Worm (Caenorhabditis elegans): ENCODE results near the gene C02F12.8.

The C02F12.8 gene

ce11 chrX:3693138-3693537 is at the start of gene C02F12.8:
Gene C02F12.8 (minus strand): TSS chrX:3693238.
- TF ChIP-seq egl-13 (tag; optimal IDR thresholded peaks at IDR 0.05) = no peak
- no peak for TF ChIP-seq Y116A8C.19 (tag; optimal IDR thresholded peaks at IDR 0.05; ENCODE audit: borderline replicate concordance)
- no peak for TF ChIP-seq ztf-4 (tag; optimal IDR thresholded peaks at IDR 0.05)
- no peak for TF ChIP-seq nhr-71 (tag; optimal IDR thresholded peaks at IDR 0.05)

DNA sequence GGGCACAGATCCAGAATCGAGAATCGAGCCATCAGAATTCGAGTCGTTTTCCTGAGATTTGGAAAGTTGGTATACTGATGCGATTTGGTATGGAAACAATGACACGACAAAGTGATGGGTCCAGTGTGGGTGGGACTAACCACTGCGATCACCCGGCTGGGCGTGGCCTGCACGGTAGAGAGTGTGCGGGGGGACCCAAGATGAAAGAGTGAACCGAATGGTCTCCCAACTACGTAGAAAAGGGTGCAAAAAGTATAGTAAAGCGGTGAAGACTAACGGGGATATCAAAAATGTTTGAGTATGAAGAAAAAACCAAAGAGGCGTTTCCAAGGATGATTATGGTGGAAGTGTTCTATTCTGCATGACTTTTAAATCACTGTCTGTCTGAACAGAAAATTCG is 49.2 kb upstream of the C02F12.8 start, which contains the start of gene fkh-2:
fkh-2 (minus strand) TSS at position 101 of the 400 bp plus-strand sequence.
- no peak for TF ChIP-seq nhr-85 (tag)
- TF ChIP-seq ces-1 (GFP tag; optimal IDR thresholded peaks at IDR 0.05) = no peak
- TF ChIP-seq dpl-1 (GFP tag; optimal IDR thresholded peaks at IDR 0.05) = no peak
- no peak for TF ChIP-seq hlh-4 (tag; optimal IDR thresholded peaks at IDR 0.05)
- TF ChIP-seq aha-1 (tag; optimal IDR thresholded peaks at IDR 0.05) = no peak
- no peak for TF ChIP-seq zag-1 (tag; optimal IDR thresholded peaks at IDR 0.05)
- TF ChIP-seq lsy-2 (tag; optimal IDR thresholded peaks at IDR 0.05) = no peak
- TF ChIP-seq fos-1 (tag; optimal IDR thresholded peaks at IDR 0.05) = no peak
- no peak for TF ChIP-seq ztf-4 (tag; optimal IDR thresholded peaks at IDR 0.05)
- TF ChIP-seq alr-1 (tag; optimal IDR thresholded peaks at IDR 0.05; ENCODE audit: borderline replicate concordance) = no peak
- TF ChIP-seq pqm-1 (tag; optimal IDR thresholded peaks at IDR 0.05) = no peak
- TF ChIP-seq mef-2 (tag; optimal IDR thresholded peaks at IDR 0.05) = no peak
- TF ChIP-seq nhr-20 (tag; optimal IDR thresholded peaks at IDR 0.05) = no peak
- TF ChIP-seq egl-13 (tag; optimal IDR thresholded peaks at IDR 0.05) = no peak
- no peak for TF ChIP-seq lin-14 (GFP tag; optimal IDR thresholded peaks at IDR 0.05)
- TF ChIP-seq unc-30 (tag; optimal IDR thresholded peaks at IDR 0.05) = no peak
- TF ChIP-seq ceh-88 (GFP tag; IDR thresholded peaks at IDR 0.05) = no peak
- no peak for TF ChIP-seq nhr-28 (tag; optimal IDR thresholded peaks at IDR 0.05)
- no peak for TF ChIP-seq unc-86 (tag; optimal IDR thresholded peaks at IDR 0.05)
- no peak for TF ChIP-seq snu-23 (GFP tag; optimal IDR thresholded peaks at IDR 0.05)

- no peak for TF ChIP-seq aly-2 (tag; optimal IDR thresholded peaks at IDR 0.05)
- no peak for TF ChIP-seq unc-30 (tag; optimal IDR thresholded peaks at IDR 0.05)
- no peak for TF ChIP-seq nhr-71 (tag; optimal IDR thresholded peaks at IDR 0.05)
- TF ChIP-seq skn-1 (tag; optimal IDR thresholded peaks at IDR 0.05) = no peak
- TF ChIP-seq ztf-11 (tag; optimal IDR thresholded peaks at IDR 0.05) = no peak
- TF ChIP-seq fkh-8 (tag; optimal IDR thresholded peaks at IDR 0.05) = no peak
- no peak for TF ChIP-seq xbp-1 (tag; optimal IDR thresholded peaks at IDR 0.05)
These were observed 45.6 kb upstream of the C02F12.8 start for ce11 chrX:3738617-3739016.

DNA sequence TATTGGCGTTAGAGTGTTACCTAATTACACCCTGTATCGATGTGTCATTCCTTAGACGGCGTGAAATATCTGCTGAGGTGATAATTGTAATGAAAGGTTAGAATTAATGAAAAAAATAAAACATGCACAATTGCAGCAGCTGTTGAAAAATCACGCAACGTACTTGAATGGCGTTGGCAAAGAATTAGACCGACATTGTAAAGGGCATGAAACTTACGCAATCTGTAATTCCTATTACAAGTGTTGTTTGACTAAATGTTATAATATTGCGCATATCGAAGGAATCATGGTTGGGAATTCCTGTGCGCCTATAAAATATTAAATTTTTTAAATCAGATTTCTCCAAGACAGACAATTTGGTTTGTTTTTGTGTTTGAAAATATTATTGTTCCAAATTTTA is 40.7 kb upstream of the C02F12.8 start, which contains the start of gene tag-18:
tag-18 (minus strand) TSS at position 305 of the 400 bp plus-strand sequence.
- no peak for TF ChIP-seq dpl-1 (GFP tag; optimal IDR thresholded peaks at IDR 0.05)
- TF ChIP-seq ceh-8 (GFP tag; optimal IDR thresholded peaks at IDR 0.05) = no peak
- TF ChIP-seq nhr-237 (tag; optimal IDR thresholded peaks at IDR 0.05) = no peak
- no peak for TF ChIP-seq egl-13 (tag; optimal IDR thresholded peaks at IDR 0.05)
- TF ChIP-seq nhr-71 (tag; optimal IDR thresholded peaks at IDR 0.05) = no peak
- TF ChIP-seq efl-3 (GFP tag; optimal IDR thresholded peaks at IDR 0.05) = no peak
- no peak for TF ChIP-seq ceh-90 (tag; optimal IDR thresholded peaks at IDR 0.05)
- TF ChIP-seq egl-27 (tag; optimal IDR thresholded peaks at IDR 0.05) = no peak
- TF ChIP-seq fkh-8 (tag; optimal IDR thresholded peaks at IDR 0.05) = no peak
- TF ChIP-seq mef-2 (tag; optimal IDR thresholded peaks at IDR 0.05) = no peak
- no peak for TF ChIP-seq unc-98 (GFP tag; IDR thresholded peaks at IDR 0.05)
- no peak for TF ChIP-seq nhr-20 (tag; optimal IDR thresholded peaks at IDR 0.05)

DNA sequence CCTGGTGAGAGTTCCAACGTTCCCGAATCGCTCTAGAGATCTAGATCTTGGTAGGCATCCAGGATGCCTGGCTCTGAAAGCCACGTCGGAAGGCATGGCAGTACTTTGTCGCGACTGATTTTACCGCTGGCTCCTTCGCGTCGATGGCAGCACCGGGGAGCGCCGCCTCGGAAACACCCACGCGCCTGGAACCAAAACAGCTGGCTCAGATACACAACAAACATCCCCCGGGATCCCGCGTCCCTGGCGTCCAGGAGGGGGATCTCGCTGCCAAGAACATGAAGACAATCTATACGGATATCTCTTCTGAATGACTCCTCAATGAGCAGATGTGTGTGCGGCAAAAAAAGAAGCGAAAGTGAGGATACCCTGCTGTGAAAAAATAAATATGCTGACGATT is 40.3 kb upstream of the C02F12.8 start:
- peak; percentile 64 for TF ChIP-seq rnt-1 (tag; optimal IDR thresholded peaks at IDR 0.05)
- TF ChIP-seq fos-1 (tag; optimal IDR thresholded peaks at IDR 0.05) = no peak
- peak; percentile 25 for TF ChIP-seq pag-3 (tag; optimal IDR thresholded peaks at IDR 0.05; ENCODE audit: borderline replicate concordance, insufficient read depth)
- peak; percentile 16 for TF ChIP-seq dsc-1 (tag; optimal IDR thresholded peaks at IDR 0.05)
- no peak for TF ChIP-seq ceh-8 (GFP tag; optimal IDR thresholded peaks at IDR 0.05)
- no peak for TF ChIP-seq dpl-1 (GFP tag; optimal IDR thresholded peaks at IDR 0.05)
- TF ChIP-seq nhr-12 (tag; optimal IDR thresholded peaks at IDR 0.05) = no peak
- peak; percentile 7; the same call in 1 of the 2 replicates for TF ChIP-seq nhr-19 (GFP tag; conservative IDR thresholded peaks at IDR 0.05)
- TF ChIP-seq vab-15 (tag; optimal IDR thresholded peaks at IDR 0.05) = no peak
- no peak for TF ChIP-seq jun-1 (tag; optimal IDR thresholded peaks at IDR 0.05)
- peak; percentile 30 for TF ChIP-seq nhr-71 (tag; optimal IDR thresholded peaks at IDR 0.05)
- no peak for TF ChIP-seq egl-13 (tag; optimal IDR thresholded peaks at IDR 0.05)
- TF ChIP-seq C04F5.9 (tag; optimal IDR thresholded peaks at IDR 0.05) = no peak
- TF ChIP-seq efl-1 (optimal IDR thresholded peaks at IDR 0.05) = no peak
- peak in 1 of 2 experiments; percentile 4 for TF ChIP-seq efl-1 (GFP tag; optimal IDR thresholded peaks at IDR 0.05 in 1 of 2)
- no peak for TF ChIP-seq isw-1 (GFP tag; IDR thresholded peaks at IDR 0.05)
- peak; percentile 66 for TF ChIP-seq lin-14 (GFP tag; optimal IDR thresholded peaks at IDR 0.05)
- no peak for TF ChIP-seq hlh-4 (tag; optimal IDR thresholded peaks at IDR 0.05)
- TF ChIP-seq ceh-63 (GFP tag; optimal IDR thresholded peaks at IDR 0.05) = no peak
- TF ChIP-seq ceh-90 (tag; optimal IDR thresholded peaks at IDR 0.05) = no peak
- TF ChIP-seq pqm-1 (tag; optimal IDR thresholded peaks at IDR 0.05) = no peak
